Worm (Caenorhabditis elegans) whole organism, early embryonic: ENCODE data around the gene faah-4.

Experiments used
- B0310.2 ChIP-seq: sonication (generic microtip); optimal IDR thresholded peaks from 2 replicates; lab custom pipeline; 2016; ENCODE audit warnings: mild to moderate bottlenecking, missing genetic modification characterization, missing compliant biosample characterization
- F13C5.2 ChIP-seq: sonication (generic microtip); optimal IDR thresholded peaks from 2 replicates; lab custom pipeline; 2017; ENCODE audit warnings: mild to moderate bottlenecking, missing genetic modification characterization, inconsistent platforms, missing compliant biosample characterization
- aly-1 ChIP-seq: sonication (generic microtip); optimal IDR thresholded peaks from 2 replicates; lab custom pipeline; 2016; ENCODE audit warnings: missing genetic modification characterization, missing compliant biosample characterization
- ama-1 ChIP-seq: fragments of 150-350 bp; optimal IDR thresholded peaks from 2 replicates; lab custom pipeline; 2014
- ceh-13 ChIP-seq: fragments of 200-800 bp; sonication (Bioruptor generic); optimal IDR thresholded peaks from 2 replicates; lab custom pipeline; 2018; ENCODE audit warnings: mild to moderate bottlenecking, missing genetic modification characterization, missing compliant biosample characterization
- ceh-36 ChIP-seq: sonication (generic microtip); optimal IDR thresholded peaks from 2 replicates; lab custom pipeline; 2016; ENCODE audit warnings: missing genetic modification characterization, inconsistent platforms, missing compliant biosample characterization
- ets-7 ChIP-seq: sonication (generic microtip); optimal IDR thresholded peaks from 2 replicates; lab custom pipeline; 2016; ENCODE audit warnings: missing genotype, missing genetic modification characterization, missing compliant biosample characterization
- flt-1 ChIP-seq: fragments of 200-800 bp; sonication (Bioruptor generic); IDR thresholded peaks from 2 replicates; pipeline ENCODE4 v1.3.6; 2022; ENCODE audit warnings: missing genetic modification characterization, missing compliant biosample characterization
- hmbx-1 ChIP-seq: sonication (generic microtip); optimal IDR thresholded peaks from 2 replicates; lab custom pipeline; 2016; ENCODE audit warnings: mild to moderate bottlenecking, missing genetic modification characterization, missing compliant biosample characterization
- hmg-4 ChIP-seq: fragments of 200-800 bp; sonication (Bioruptor generic); optimal IDR thresholded peaks from 2 replicates; lab custom pipeline; 2018; ENCODE audit warnings: mild to moderate bottlenecking, missing genetic modification characterization, missing compliant biosample characterization
- hnd-1 ChIP-seq: sonication (generic microtip); optimal IDR thresholded peaks from 2 replicates; lab custom pipeline; 2016; ENCODE audit warnings: missing genetic modification characterization, missing compliant biosample characterization
- pes-1 ChIP-seq: fragments of 200-800 bp; sonication (Bioruptor generic); IDR thresholded peaks from 2 replicates; pipeline ENCODE4 v1.3.6; 2022; ENCODE audit warnings: missing genetic modification reagents, missing genetic modification characterization, missing compliant biosample characterization
- scrt-1 ChIP-seq: fragments of 200-800 bp; sonication (Bioruptor generic); IDR thresholded peaks from 2 replicates; pipeline ENCODE4 v1.3.6; 2022; ENCODE audit warnings: missing genetic modification characterization, missing compliant biosample characterization
- sea-1 ChIP-seq: fragments of 200-800 bp; sonication (Bioruptor generic); conservative IDR thresholded peaks from 2 replicates; pipeline ENCODE4 v1.3.6; 2022; ENCODE audit warnings: missing genetic modification characterization, missing compliant biosample characterization
- tbx-11 ChIP-seq: fragments of 200-800 bp; sonication (Bioruptor generic); IDR thresholded peaks from 2 replicates; pipeline ENCODE4 v1.3.6; 2022; ENCODE audit warnings: missing genetic modification characterization, missing compliant biosample characterization
- tbx-37 ChIP-seq: fragments of 200-800 bp; sonication (Bioruptor generic); conservative IDR thresholded peaks from 2 replicates; pipeline ENCODE4 v1.3.6; 2022; ENCODE audit warnings: missing genetic modification reagents, missing genetic modification characterization, missing compliant biosample characterization
- tra-4 ChIP-seq: sonication (generic microtip); optimal IDR thresholded peaks from 2 replicates; lab custom pipeline; 2017; ENCODE audit warnings: missing genetic modification characterization, missing compliant biosample characterization

Gene faah-4

ce11 chrIII:11909778-11910177, at the start of gene faah-4:
faah-4 (minus strand) TSS chrIII:11909878.
- TF ChIP-seq tbx-37 = no peak

ce11 chrIII:11954150-11954549, 44.5 kb upstream of the faah-4 start:
- TF ChIP-seq ama-1 (lab: Kevin White, UChicago) (no peak), pes-1 (GFP tag; lab: Robert Waterston, UW) (no peak), tbx-37 (no peak), hnd-1 (tag; lab: Kevin White, UChicago) (no peak), hmbx-1 (tag; lab: Kevin White, UChicago) (no peak)

ce11 chrIII:11951111-11951510, 41.4 kb upstream of the faah-4 start:
- TF ChIP-seq aly-1 (tag; lab: Kevin White, UChicago) = no peak
- no peak for TF ChIP-seq tra-4
- no peak for TF ChIP-seq tbx-11
- TF ChIP-seq scrt-1 (GFP tag; lab: Robert Waterston, UW) = no peak
- no peak for TF ChIP-seq hnd-1 (tag; lab: Kevin White, UChicago)
- no peak for TF ChIP-seq ama-1 (lab: Kevin White, UChicago)
- TF ChIP-seq hmg-4 (GFP tag; lab: Kevin White, UChicago) = no peak
- TF ChIP-seq B0310.2 (tag; lab: Kevin White, UChicago) = no peak
- no peak for TF ChIP-seq ets-7 (tag; lab: Kevin White, UChicago)
- TF ChIP-seq ceh-13 (GFP tag; lab: Kevin White, UChicago) = no peak
- no peak for TF ChIP-seq F13C5.2 (tag; lab: Kevin White, UChicago)
- no peak for TF ChIP-seq tbx-37

ce11 chrIII:11949276-11949879, 39.7 kb upstream of the faah-4 start:
- TF ChIP-seq flt-1 (no peak), sea-1 (GFP tag; lab: Robert Waterston, UW) (no peak), scrt-1 (GFP tag; lab: Robert Waterston, UW) (no peak), aly-1 (tag; lab: Kevin White, UChicago) (no peak), B0310.2 (tag; lab: Kevin White, UChicago) (no peak), tra-4 (no peak), ama-1 (lab: Kevin White, UChicago) (no peak), tbx-11 (no peak), ets-7 (tag; lab: Kevin White, UChicago) (no peak), ceh-13 (GFP tag; lab: Kevin White, UChicago) (no peak), ceh-36 (tag; lab: Kevin White, UChicago) (no peak), hnd-1 (tag; lab: Kevin White, UChicago) (no peak)

ce11 chrIII:11948437-11948836, 38.8 kb upstream of the faah-4 start:
- no peak for TF ChIP-seq hmbx-1 (tag; lab: Kevin White, UChicago)
- no peak for TF ChIP-seq flt-1
- no peak for TF ChIP-seq hmg-4 (GFP tag; lab: Kevin White, UChicago)
- no peak for TF ChIP-seq aly-1 (tag; lab: Kevin White, UChicago)
- TF ChIP-seq pes-1 (GFP tag; lab: Robert Waterston, UW) = no peak
- TF ChIP-seq ama-1 (lab: Kevin White, UChicago) = no peak
- TF ChIP-seq ceh-13 (GFP tag; lab: Kevin White, UChicago) = no peak
- no peak for TF ChIP-seq hnd-1 (tag; lab: Kevin White, UChicago)

ce11 chrIII:11947527-11947926, 37.8 kb upstream of the faah-4 start:
- TF ChIP-seq B0310.2 (tag; lab: Kevin White, UChicago) = no peak
- TF ChIP-seq hmg-4 (GFP tag; lab: Kevin White, UChicago) = peak; percentile 1

- TF ChIP-seq pes-1 (GFP tag; lab: Robert Waterston, UW) (no peak), ceh-36 (tag; lab: Kevin White, UChicago) (no peak), tbx-11 (no peak), tbx-37 (no peak), flt-1 (no peak), B0310.2 (tag; lab: Kevin White, UChicago) (no peak), scrt-1 (GFP tag; lab: Robert Waterston, UW) (no peak), sea-1 (GFP tag; lab: Robert Waterston, UW) (no peak), tra-4 (no peak), aly-1 (tag; lab: Kevin White, UChicago) (no peak), hnd-1 (tag; lab: Kevin White, UChicago) (no peak)
Observed at ce11 chrIII:11946973-11947372, 37.3 kb upstream of the faah-4 start, which contains the start of gene Y56A3A.7. Y56A3A.7 (minus strand) TSS chrIII:11947019.

ce11 chrIII:11946062-11946749, 36.5 kb upstream of the faah-4 start:
- peak; percentile 80 for TF ChIP-seq pes-1 (GFP tag; lab: Robert Waterston, UW)
- no peak for TF ChIP-seq hnd-1 (tag; lab: Kevin White, UChicago)
- TF ChIP-seq tra-4 = peak; percentile 2
- no peak for TF ChIP-seq hmg-4 (GFP tag; lab: Kevin White, UChicago)
- TF ChIP-seq sea-1 (GFP tag; lab: Robert Waterston, UW) = peak; percentile 64; the same call in 1 of the 2 replicates
- no peak for TF ChIP-seq F13C5.2 (tag; lab: Kevin White, UChicago)
- peak; percentile 35 for TF ChIP-seq B0310.2 (tag; lab: Kevin White, UChicago)
- no peak for TF ChIP-seq aly-1 (tag; lab: Kevin White, UChicago)
- TF ChIP-seq flt-1 = peak; percentile 53; the same call in 1 of the 2 replicates
- TF ChIP-seq hmbx-1 (tag; lab: Kevin White, UChicago) = peak; percentile 12
- TF ChIP-seq tbx-11 = 0 out of 2 replicates have a peak, but pooled peaks have one; percentile 28
- TF ChIP-seq tbx-37 = peak; percentile 87
- TF ChIP-seq ets-7 (tag; lab: Kevin White, UChicago) = peak; percentile 44
- no peak for TF ChIP-seq scrt-1 (GFP tag; lab: Robert Waterston, UW)
